Fruit fly (Drosophila melanogaster) whole organism, wandering third instar larva: Measurements from ENCODE around the gene Hel89B.

Experiments
- Abd-B ChIP-seq: fragments of >200 bp; optimal IDR thresholded peaks from 2 replicates; lab custom pipeline; 2017; ENCODE audit warnings: missing biosample characterization, missing genetic modification characterization
- CG32264 ChIP-seq: fragments of 200-800 bp; sonication (Bioruptor generic); optimal IDR thresholded peaks from 2 replicates; lab custom pipeline; 2016; ENCODE audit warnings: missing biosample characterization, missing genetic modification characterization
- CG9705 ChIP-seq: fragments of 200-800 bp; sonication (Bioruptor generic); optimal IDR thresholded peaks from 2 replicates; lab custom pipeline; 2018; ENCODE audit warnings: missing biosample characterization, mild to moderate bottlenecking, missing genetic modification characterization
- CrebA ChIP-seq: fragments of 200-800 bp; sonication (Bioruptor generic); optimal IDR thresholded peaks from 2 replicates; lab custom pipeline; 2016; ENCODE audit warnings: missing biosample characterization, mild to moderate bottlenecking, missing genetic modification characterization, borderline replicate concordance
- Dfd ChIP-seq: fragments of >200 bp; optimal IDR thresholded peaks from 2 replicates; lab custom pipeline; 2017; ENCODE audit warnings: missing biosample characterization, missing genetic modification characterization
- Dif ChIP-seq: fragments of 200-275, 200-300 bp; sonication (Bioruptor generic); optimal IDR thresholded peaks from 2 replicates; lab custom pipeline; 2018; ENCODE audit warnings: missing biosample characterization, missing genetic modification characterization; ENCODE audit not compliant: partially characterized antibody
- GATAd ChIP-seq: sonication (Bioruptor generic); optimal IDR thresholded peaks from 2 replicates; lab custom pipeline; 2016; ENCODE audit warnings: missing biosample characterization, missing genetic modification characterization
- HLH106 ChIP-seq: fragments of 200-800 bp; optimal IDR thresholded peaks from 3 replicates; lab custom pipeline; 2019; ENCODE audit warnings: missing biosample characterization, mild to moderate bottlenecking, missing genetic modification characterization, moderate library complexity
- Hnf4 ChIP-seq: fragments of 200-800 bp; sonication (Bioruptor generic); optimal IDR thresholded peaks from 2 replicates; lab custom pipeline; 2016; ENCODE audit warnings: missing biosample characterization, mild to moderate bottlenecking, missing genetic modification characterization
- Hr78 ChIP-seq: fragments of >200 bp; optimal IDR thresholded peaks from 2 replicates; lab custom pipeline; 2017; ENCODE audit warnings: missing biosample characterization, missing genetic modification characterization
- Hr83 ChIP-seq: fragments of 200-300 bp; sonication (Bioruptor generic); optimal IDR thresholded peaks from 2 replicates; lab custom pipeline; 2016; ENCODE audit warnings: missing biosample characterization, mild to moderate bottlenecking, missing genetic modification characterization, moderate library complexity; ENCODE audit not compliant: poor library complexity, severe bottlenecking
- Jra ChIP-seq: sonication (Bioruptor generic); optimal IDR thresholded peaks from 2 replicates; lab custom pipeline; 2016; ENCODE audit warnings: missing biosample characterization, missing genetic modification characterization
- Mio ChIP-seq: sonication (Bioruptor generic); optimal IDR thresholded peaks from 2 replicates; lab custom pipeline; 2016; ENCODE audit warnings: missing biosample characterization, missing genetic modification characterization
- Myc ChIP-seq: fragments of >200 bp; optimal IDR thresholded peaks from 2 replicates; lab custom pipeline; 2017
- N ChIP-seq: fragments of >200 bp; optimal IDR thresholded peaks from 2 replicates; lab custom pipeline; 2018; ENCODE audit warnings: missing biosample characterization, missing external identifiers, missing genetic modification characterization
- OdsH ChIP-seq: fragments of 200-800 bp; sonication (Bioruptor generic); optimal IDR thresholded peaks from 2 replicates; lab custom pipeline; 2016; ENCODE audit warnings: missing biosample characterization, mild to moderate bottlenecking, missing genetic modification characterization
- Rel ChIP-seq, 2 experiments: fragments of 200-800 bp; sonication (Bioruptor generic) in 1 of 2; optimal IDR thresholded peaks; 2 replicates in 1 of 2; 3 replicates in 1 of 2; lab custom pipeline; 2016 to 2019; ENCODE audit warnings: mild to moderate bottlenecking in 2 of 2, missing biosample characterization in 2 of 2, missing genetic modification characterization in 2 of 2, moderate library complexity in 1 of 2
- Sp1 ChIP-seq: fragments of 200-800 bp; sonication (Bioruptor generic); optimal IDR thresholded peaks from 3 replicates; lab custom pipeline; 2019; ENCODE audit warnings: missing biosample characterization, mild to moderate bottlenecking, missing genetic modification characterization, moderate library complexity
- Vsx2 ChIP-seq: fragments of 200-300, 225-300 bp; sonication (Bioruptor generic); optimal IDR thresholded peaks from 2 replicates; lab custom pipeline; 2018; ENCODE audit warnings: missing biosample characterization, missing genetic modification characterization; ENCODE audit not compliant: partially characterized antibody
- br ChIP-seq: fragments of 200-800 bp; sonication (Bioruptor generic); optimal IDR thresholded peaks from 2 replicates; lab custom pipeline; 2016; ENCODE audit warnings: missing biosample characterization, missing genetic modification characterization
- brk ChIP-seq: fragments of 200-800 bp; sonication (Bioruptor generic); optimal IDR thresholded peaks from 2 replicates; lab custom pipeline; 2016; ENCODE audit warnings: missing biosample characterization, mild to moderate bottlenecking, missing genetic modification characterization
- dl ChIP-seq, 2 experiments: fragments of 175-275, 200-275 bp in 1 of 2; fragments of 200-275 bp in 1 of 2; sonication (Bioruptor generic); optimal IDR thresholded peaks; lab custom pipeline; 2018; ENCODE audit warnings: mild to moderate bottlenecking in 2 of 2, missing biosample characterization in 2 of 2, missing genetic modification characterization in 2 of 2, moderate library complexity in 2 of 2; ENCODE audit not compliant: partially characterized antibody in 2 of 2, insufficient read depth in 1 of 2
- dmrt93B ChIP-seq: fragments of 200-800 bp; sonication (Bioruptor generic); optimal IDR thresholded peaks from 2 replicates; lab custom pipeline; 2018; ENCODE audit warnings: missing biosample characterization, mild to moderate bottlenecking, missing genetic modification characterization
- dsf ChIP-seq: sonication (Bioruptor generic); optimal IDR thresholded peaks from 2 replicates; lab custom pipeline; 2016; ENCODE audit warnings: missing biosample characterization, missing genetic modification characterization, borderline replicate concordance
- ey ChIP-seq: fragments of 200-800 bp; sonication (Bioruptor generic); optimal IDR thresholded peaks from 2 replicates; lab custom pipeline; 2016; ENCODE audit warnings: missing biosample characterization, missing genetic modification characterization
- foxo ChIP-seq, 2 experiments: fragments of 200-800 bp; sonication (Bioruptor generic); optimal IDR thresholded peaks; 2 replicates in 1 of 2; 3 replicates in 1 of 2; lab custom pipeline; 2016 to 2017; ENCODE audit warnings: missing biosample characterization in 2 of 2, missing genetic modification characterization in 2 of 2
- fru ChIP-seq: fragments of 200-800 bp; sonication (Bioruptor generic); optimal IDR thresholded peaks from 3 replicates; lab custom pipeline; 2016; ENCODE audit warnings: missing biosample characterization, mild to moderate bottlenecking, missing genetic modification characterization
- h ChIP-seq: fragments of 200-800 bp; sonication (Bioruptor generic); optimal IDR thresholded peaks from 3 replicates; lab custom pipeline; 2016; ENCODE audit warnings: missing biosample characterization, mild to moderate bottlenecking, missing genetic modification characterization
- jim ChIP-seq: fragments of 175-275, 200-325 bp; sonication (Bioruptor generic); optimal IDR thresholded peaks from 2 replicates; lab custom pipeline; 2016; ENCODE audit warnings: missing biosample characterization, mild to moderate bottlenecking, missing genetic modification characterization
- lola ChIP-seq: fragments of >200 bp; optimal IDR thresholded peaks from 2 replicates; lab custom pipeline; 2017; ENCODE audit warnings: missing biosample characterization, missing genetic modification characterization
- pan ChIP-seq: fragments of >200 bp; optimal IDR thresholded peaks from 2 replicates; lab custom pipeline; 2017
- psq ChIP-seq: fragments of 200-800 bp; sonication (Bioruptor generic); optimal IDR thresholded peaks from 3 replicates; lab custom pipeline; 2017; ENCODE audit warnings: missing biosample characterization, mild to moderate bottlenecking, missing genetic modification characterization, moderate library complexity
- rgr ChIP-seq: fragments of 200-800 bp; sonication (Bioruptor generic); optimal IDR thresholded peaks from 3 replicates; lab custom pipeline; 2016; ENCODE audit warnings: missing biosample characterization, mild to moderate bottlenecking, missing genetic modification characterization
- sage ChIP-seq: fragments of 200-800 bp; sonication (Bioruptor generic); optimal IDR thresholded peaks from 2 replicates; lab custom pipeline; 2016; ENCODE audit warnings: missing biosample characterization, mild to moderate bottlenecking, missing genetic modification characterization
- sv ChIP-seq: fragments of 200-800 bp; sonication (Bioruptor generic); optimal IDR thresholded peaks from 3 replicates; lab custom pipeline; 2016; ENCODE audit warnings: missing biosample characterization, missing genetic modification characterization
- tai ChIP-seq: sonication (Bioruptor generic); optimal IDR thresholded peaks from 2 replicates; lab custom pipeline; 2016; ENCODE audit warnings: missing biosample characterization, missing genetic modification characterization
- usp ChIP-seq: fragments of >200 bp; optimal IDR thresholded peaks from 2 replicates; lab custom pipeline; 2017; ENCODE audit warnings: missing biosample characterization, missing genetic modification characterization
- woc ChIP-seq: sonication (Bioruptor generic); optimal IDR thresholded peaks from 2 replicates; lab custom pipeline; 2016; ENCODE audit warnings: missing biosample characterization, mild to moderate bottlenecking, missing genetic modification characterization

The Hel89B gene

dm6 chr3R:15972298-15972978 is 660 bp upstream of the Hel89B start, which contains the start of gene mor:
Gene mor (minus strand): TSS chr3R:15972913.
- TF ChIP-seq Abd-B: no peak
- TF ChIP-seq fru (GFP tag; lab: Kevin White, UChicago): no peak
- no peak for TF ChIP-seq Rel (GFP tag; optimal IDR thresholded peaks at IDR 0.05; lab: Kevin White, UChicago)
- no peak for TF ChIP-seq Rel (tag; optimal IDR thresholded peaks at IDR 0.05; lab: Kevin White, UChicago)
- no peak for TF ChIP-seq tai
- no peak for TF ChIP-seq Myc (lab: Kevin White, UChicago)
- TF ChIP-seq Hr78: no peak
- TF ChIP-seq sv (GFP tag; lab: Kevin White, UChicago): no peak
- TF ChIP-seq Hr83: no peak

- TF ChIP-seq Hnf4 (GFP tag; lab: Kevin White, UChicago) (no peak), HLH106 (tag; lab: Kevin White, UChicago) (no peak), N (GFP tag; lab: Kevin White, UChicago) (no peak), tai (no peak), Vsx2 (GFP tag; lab: Kevin White, UChicago) (peak; percentile 92), psq (peak; percentile 99), sage (no peak), Sp1 (GFP tag; lab: Kevin White, UChicago) (peak; percentile 29), Hr83 (no peak), Dif (peak; percentile 98), dl (GFP tag; optimal IDR thresholded peaks at IDR 0.05; lab: Kevin White, UChicago; ENCODE audit: insufficient read depth in 1 of 2, partially characterized antibody in 2 of 2) (peak; percentile 85 to 95)
- TF ChIP-seq, all 38 proteins: peak for 5
Observed at dm6 chr3R:15973488-15973975, 434 bp downstream of the Hel89B start.

- TF ChIP-seq tai (no peak), Myc (lab: Kevin White, UChicago) (no peak), usp (GFP tag; lab: Kevin White, UChicago) (no peak), pan (lab: Kevin White, UChicago) (no peak), dsf (no peak), Abd-B (no peak), Hr83 (peak; percentile 37), HLH106 (tag; lab: Kevin White, UChicago) (peak; percentile 79), Mio (peak; percentile 16), jim (no peak), OdsH (GFP tag; lab: Kevin White, UChicago) (peak; percentile 69), GATAd (no peak), Vsx2 (GFP tag; lab: Kevin White, UChicago) (no peak), h (GFP tag; lab: Kevin White, UChicago) (peak; percentile 85), CrebA (no peak), brk (GFP tag; lab: Kevin White, UChicago) (no peak), Dif (no peak), foxo (GFP tag; optimal IDR thresholded peaks at IDR 0.05; lab: Kevin White, UChicago) (peak; percentile 9 to 85), dmrt93B (GFP tag; lab: Kevin White, UChicago) (peak; percentile 37), Dfd (no peak), rgr (GFP tag; lab: Kevin White, UChicago) (peak; percentile 80), CG9705 (peak; percentile 1), woc (GFP tag; lab: Kevin White, UChicago) (peak; percentile 33), CG32264 (GFP tag; lab: Kevin White, UChicago) (peak; percentile 29), N (GFP tag; lab: Kevin White, UChicago) (no peak), Sp1 (GFP tag; lab: Kevin White, UChicago) (peak; percentile 53), sv (GFP tag; lab: Kevin White, UChicago) (peak; percentile 66), Hr78 (no peak), Jra (peak; percentile 37), Rel (GFP tag; optimal IDR thresholded peaks at IDR 0.05; lab: Kevin White, UChicago) (no peak), Rel (tag; optimal IDR thresholded peaks at IDR 0.05; lab: Kevin White, UChicago) (no peak), lola (GFP tag; lab: Kevin White, UChicago) (no peak), fru (GFP tag; lab: Kevin White, UChicago) (peak; percentile 84), br (GFP tag; lab: Kevin White, UChicago) (peak; percentile 74), Hnf4 (GFP tag; lab: Kevin White, UChicago) (peak; percentile 63), psq (no peak), dl (GFP tag; optimal IDR thresholded peaks at IDR 0.05; lab: Kevin White, UChicago; ENCODE audit: insufficient read depth in 1 of 2, partially characterized antibody in 2 of 2) (no peak), sage (no peak), ey (peak; percentile 84)
Observed at dm6 chr3R:15974235-15974634, 1.1 kb downstream of the Hel89B start.
